Worm (Caenorhabditis elegans) whole organism, early embryonic: ENCODE results near the gene Y17G9A.2.

Experiments
- F13C5.2 ChIP-seq: sonication (generic microtip); optimal IDR thresholded peaks from 2 replicates; lab custom pipeline; 2017; ENCODE audit warnings: mild to moderate bottlenecking, missing genetic modification characterization, inconsistent platforms, missing compliant biosample characterization
- ama-1 ChIP-seq: fragments of 150-350 bp; optimal IDR thresholded peaks from 2 replicates; lab custom pipeline; 2014
- ceh-36 ChIP-seq: sonication (generic microtip); optimal IDR thresholded peaks from 2 replicates; lab custom pipeline; 2016; ENCODE audit warnings: missing genetic modification characterization, inconsistent platforms, missing compliant biosample characterization
- ets-7 ChIP-seq: sonication (generic microtip); optimal IDR thresholded peaks from 2 replicates; lab custom pipeline; 2016; ENCODE audit warnings: missing genotype, missing genetic modification characterization, missing compliant biosample characterization
- flt-1 ChIP-seq: fragments of 200-800 bp; sonication (Bioruptor generic); IDR thresholded peaks from 2 replicates; pipeline ENCODE4 v1.3.6; 2022; ENCODE audit warnings: missing genetic modification characterization, missing compliant biosample characterization
- hmg-4 ChIP-seq: fragments of 200-800 bp; sonication (Bioruptor generic); optimal IDR thresholded peaks from 2 replicates; lab custom pipeline; 2018; ENCODE audit warnings: mild to moderate bottlenecking, missing genetic modification characterization, missing compliant biosample characterization
- hnd-1 ChIP-seq: sonication (generic microtip); optimal IDR thresholded peaks from 2 replicates; lab custom pipeline; 2016; ENCODE audit warnings: missing genetic modification characterization, missing compliant biosample characterization
- pes-1 ChIP-seq: fragments of 200-800 bp; sonication (Bioruptor generic); IDR thresholded peaks from 2 replicates; pipeline ENCODE4 v1.3.6; 2022; ENCODE audit warnings: missing genetic modification reagents, missing genetic modification characterization, missing compliant biosample characterization
- tbx-11 ChIP-seq: fragments of 200-800 bp; sonication (Bioruptor generic); IDR thresholded peaks from 2 replicates; pipeline ENCODE4 v1.3.6; 2022; ENCODE audit warnings: missing genetic modification characterization, missing compliant biosample characterization
- tbx-37 ChIP-seq: fragments of 200-800 bp; sonication (Bioruptor generic); conservative IDR thresholded peaks from 2 replicates; pipeline ENCODE4 v1.3.6; 2022; ENCODE audit warnings: missing genetic modification reagents, missing genetic modification characterization, missing compliant biosample characterization

- TF ChIP-seq ama-1 (lab: Kevin White, UChicago): no peak
- no peak for TF ChIP-seq tbx-11 (GFP tag; lab: Robert Waterston, UW)
- no peak for TF ChIP-seq pes-1 (GFP tag; lab: Robert Waterston, UW)
- no peak for TF ChIP-seq hnd-1 (tag; lab: Kevin White, UChicago)
- no peak for TF ChIP-seq tbx-37
- no peak for TF ChIP-seq ets-7 (tag; lab: Kevin White, UChicago)
- no peak for TF ChIP-seq ceh-36 (tag; lab: Kevin White, UChicago)
- no peak for TF ChIP-seq hmg-4
- no peak for TF ChIP-seq F13C5.2
- no peak for TF ChIP-seq flt-1
These were observed 49.6 kb upstream of the Y17G9A.2 start, which contains the start of gene T08B6.4 for ce11 chrIV:4905645-4906135.
